Fruit fly (Drosophila melanogaster) whole organism, adult: ENCODE measurements around the gene CG17855.

ENCODE experiments used
- CG11617 ChIP-seq: fragments of 200-800 bp; sonication (Bioruptor generic); optimal IDR thresholded peaks from 2 replicates; lab custom pipeline; 2017; ENCODE audit warnings: mild to moderate bottlenecking, missing biosample characterization, missing genetic modification reagents, missing genetic modification characterization
- CG12768 ChIP-seq: fragments of 200-800 bp; sonication (Bioruptor generic); optimal IDR thresholded peaks from 2 replicates; lab custom pipeline; 2017; ENCODE audit warnings: missing biosample characterization, missing genetic modification characterization, mild to moderate bottlenecking, moderate library complexity, missing genetic modification reagents
- CG14711 ChIP-seq: fragments of 200-800 bp; sonication (Bioruptor generic); optimal IDR thresholded peaks from 2 replicates; lab custom pipeline; 2018; ENCODE audit warnings: missing biosample characterization, mild to moderate bottlenecking, missing genetic modification characterization, moderate library complexity
- CG1620 ChIP-seq: fragments of 200-800 bp; sonication (Bioruptor generic); optimal IDR thresholded peaks from 2 replicates; lab custom pipeline; 2016; ENCODE audit warnings: missing biosample characterization, missing genetic modification characterization
- CG33017 ChIP-seq: fragments of 200-800 bp; sonication (Bioruptor generic); optimal IDR thresholded peaks from 2 replicates; lab custom pipeline; 2018; ENCODE audit warnings: missing biosample characterization, mild to moderate bottlenecking, missing genetic modification characterization, moderate library complexity
- CG5204 ChIP-seq: fragments of 200-800 bp; sonication (Bioruptor generic); optimal IDR thresholded peaks from 2 replicates; lab custom pipeline; 2016; ENCODE audit warnings: missing biosample characterization, missing genetic modification characterization
- CG7045 ChIP-seq: fragments of 200-800 bp; sonication (Bioruptor generic); optimal IDR thresholded peaks from 2 replicates; lab custom pipeline; 2017; ENCODE audit warnings: missing biosample characterization, mild to moderate bottlenecking, missing genetic modification characterization
- CG7101 ChIP-seq: fragments of 200-800 bp; sonication (Bioruptor generic); optimal IDR thresholded peaks from 2 replicates; lab custom pipeline; 2018; ENCODE audit warnings: missing biosample characterization, mild to moderate bottlenecking, missing genetic modification characterization, moderate library complexity
- Clk ChIP-seq: fragments of 200-800 bp; sonication (Bioruptor generic); optimal IDR thresholded peaks from 2 replicates; lab custom pipeline; 2017; ENCODE audit warnings: missing biosample characterization, missing genetic modification characterization
- Crg-1 ChIP-seq: fragments of 200-800 bp; sonication (Bioruptor generic); optimal IDR thresholded peaks from 2 replicates; lab custom pipeline; 2016; ENCODE audit warnings: missing biosample characterization, missing genetic modification characterization
- Hr96 ChIP-seq: fragments of 200-800 bp; sonication (Bioruptor generic); optimal IDR thresholded peaks from 2 replicates; lab custom pipeline; 2016; ENCODE audit warnings: missing biosample characterization, missing genetic modification characterization
- Mnt ChIP-seq: fragments of 200-800 bp; sonication (Bioruptor generic); optimal IDR thresholded peaks from 2 replicates; lab custom pipeline; 2016; ENCODE audit warnings: missing biosample characterization, mild to moderate bottlenecking, missing genetic modification characterization
- bab1 ChIP-seq: fragments of 200-800 bp; sonication (Bioruptor generic); optimal IDR thresholded peaks from 3 replicates; lab custom pipeline; 2019; ENCODE audit warnings: missing biosample characterization, mild to moderate bottlenecking, missing genetic modification characterization, moderate library complexity
- cic ChIP-seq: fragments of 200-800 bp; sonication (Bioruptor generic); optimal IDR thresholded peaks from 2 replicates; lab custom pipeline; 2017; ENCODE audit warnings: missing biosample characterization, mild to moderate bottlenecking, missing genetic modification characterization, moderate library complexity
- cnc ChIP-seq, 2 experiments: fragments of >200 bp; optimal IDR thresholded peaks; 2 replicates each; lab custom pipeline; 2017
- kay ChIP-seq: fragments of 200-800 bp; sonication (Bioruptor generic); peaks from one replicate; lab custom pipeline; 2016; ENCODE audit warnings: missing biosample characterization, missing genetic modification characterization, borderline replicate concordance
- ovo ChIP-seq: fragments of 200-800 bp; sonication (Bioruptor generic); optimal IDR thresholded peaks from 2 replicates; lab custom pipeline; 2016; ENCODE audit warnings: missing biosample characterization, missing genetic modification characterization
- pad ChIP-seq: fragments of 200-800 bp; sonication (Bioruptor generic); optimal IDR thresholded peaks from 3 replicates; lab custom pipeline; 2017; ENCODE audit warnings: missing biosample characterization, missing genetic modification characterization, mild to moderate bottlenecking, moderate library complexity, missing genetic modification reagents
- tj ChIP-seq: fragments of 200-800 bp; sonication (Bioruptor generic); optimal IDR thresholded peaks from 3 replicates; lab custom pipeline; 2017; ENCODE audit warnings: missing biosample characterization, mild to moderate bottlenecking, missing genetic modification characterization, moderate library complexity
- toe ChIP-seq: fragments of 200-800 bp; sonication (Bioruptor generic); optimal IDR thresholded peaks from 2 replicates; lab custom pipeline; 2016; ENCODE audit warnings: missing biosample characterization, missing genetic modification characterization

The CG17855 gene

DNA sequence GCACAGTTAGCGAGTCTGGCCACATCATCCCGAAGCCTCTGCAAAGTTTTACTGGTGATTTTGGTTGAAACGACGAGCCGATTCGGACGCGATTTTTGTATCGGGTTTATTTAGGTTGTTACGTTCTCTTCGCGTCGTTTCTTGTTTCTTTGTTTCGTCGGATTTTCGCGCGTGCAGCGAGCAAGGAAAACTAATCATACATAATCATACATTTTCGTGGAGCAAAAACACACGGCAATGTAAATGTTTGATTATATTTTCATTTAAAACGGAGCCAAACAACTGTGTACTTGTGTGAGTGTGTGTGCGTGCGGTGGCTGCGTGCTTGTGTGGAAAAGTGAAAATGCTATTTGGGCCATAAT lies 44.9 kb upstream of the CG17855 start, which contains the start of gene CG33298:
Gene CG33298, plus strand, starts transcription at position 57 of the 362 bp plus-strand sequence.
- no peak for TF ChIP-seq CG1620 (GFP tag; lab: Kevin White, UChicago)
- no peak for TF ChIP-seq kay (GFP tag; lab: Kevin White, UChicago)
- TF ChIP-seq CG7045 (GFP tag; lab: Kevin White, UChicago): no peak
- peak; percentile 9 for TF ChIP-seq CG7101 (tag; lab: Kevin White, UChicago)
- TF ChIP-seq tj (GFP tag; lab: Kevin White, UChicago): peak; percentile 14
- no peak for TF ChIP-seq CG11617 (GFP tag; lab: Kevin White, UChicago)
- peak; percentile 72 for TF ChIP-seq bab1 (GFP tag; lab: Kevin White, UChicago)
- TF ChIP-seq Mnt (GFP tag; lab: Kevin White, UChicago): peak; percentile 41
- no peak for TF ChIP-seq CG5204
- TF ChIP-seq pad: no peak
- no peak for TF ChIP-seq CG33017
- TF ChIP-seq CG12768: no peak
- TF ChIP-seq cnc (optimal IDR thresholded peaks at IDR 0.05; lab: Kevin White, UChicago): no peak
- TF ChIP-seq Clk (GFP tag; lab: Kevin White, UChicago): no peak

DNA sequence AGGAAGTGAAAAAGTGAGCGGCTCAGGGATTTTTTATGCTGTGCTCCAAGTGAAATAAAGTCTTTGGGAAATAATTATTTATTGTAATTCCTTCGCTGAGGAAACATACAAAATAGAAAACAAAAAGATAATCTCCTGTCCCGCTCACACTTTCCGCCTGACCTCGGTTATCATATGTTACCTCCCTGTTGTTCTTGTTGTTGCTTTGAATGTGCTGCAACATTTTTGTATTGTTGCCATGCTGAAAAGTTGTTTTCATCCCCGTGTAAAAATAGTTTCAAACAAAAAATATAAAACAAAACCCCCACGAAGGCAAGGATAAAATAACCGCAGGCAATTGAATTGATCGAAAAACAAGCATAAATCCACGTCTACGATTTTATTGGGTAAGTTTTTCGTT lies 44.5 kb upstream of the CG17855 start:
- TF ChIP-seq Crg-1 (GFP tag; lab: Kevin White, UChicago) (no peak), Mnt (GFP tag; lab: Kevin White, UChicago) (no peak), Clk (GFP tag; lab: Kevin White, UChicago) (no peak), tj (GFP tag; lab: Kevin White, UChicago) (no peak), kay (GFP tag; lab: Kevin White, UChicago) (no peak), CG5204 (no peak)

DNA sequence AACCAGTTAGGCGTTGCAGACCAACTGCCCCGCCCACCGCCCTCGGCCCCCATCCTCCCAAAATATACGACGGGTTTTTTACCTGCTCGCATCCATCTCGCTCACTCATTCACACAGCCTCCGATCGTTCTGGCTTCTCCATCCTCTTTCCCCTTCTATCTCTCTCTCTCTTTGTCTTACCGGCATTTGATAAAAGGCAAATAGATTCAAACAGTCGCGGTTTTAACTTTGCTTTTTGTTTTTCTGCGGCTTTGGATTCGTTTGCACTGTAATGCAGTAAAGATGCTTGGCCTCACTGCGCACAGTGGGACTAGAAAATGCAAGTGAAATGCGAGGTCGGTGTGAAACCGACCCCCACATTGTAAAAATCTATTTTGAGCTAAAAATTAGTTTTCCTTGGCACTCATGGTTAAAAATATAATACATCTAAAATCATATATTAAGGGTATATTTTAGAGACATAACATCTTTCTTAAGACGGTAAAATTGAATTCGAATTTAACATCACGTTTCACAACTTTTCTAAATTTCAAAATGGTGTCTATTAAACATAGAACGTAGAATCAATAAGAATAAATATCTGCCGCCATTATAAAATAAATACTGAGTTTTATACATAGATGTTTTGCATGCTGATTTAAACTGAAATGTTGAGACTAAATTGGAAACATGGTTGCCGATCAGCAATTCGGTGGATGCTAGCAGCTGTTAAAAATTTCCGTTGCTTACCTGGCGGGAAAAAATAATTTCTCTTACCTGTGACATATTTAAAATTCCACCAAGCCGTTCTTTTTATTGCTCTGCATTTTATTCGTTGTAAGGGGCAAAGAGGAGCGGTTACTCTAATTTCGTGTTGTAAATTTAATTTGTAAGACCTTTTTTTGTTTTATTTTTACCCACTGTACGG lies 43.7 kb upstream of the CG17855 start:
- TF ChIP-seq bab1 (GFP tag; lab: Kevin White, UChicago) (peak; percentile 33), CG14711 (tag; lab: Kevin White, UChicago) (no peak), Crg-1 (GFP tag; lab: Kevin White, UChicago) (no peak), ovo (GFP tag; lab: Kevin White, UChicago) (peak; percentile 19), CG1620 (GFP tag; lab: Kevin White, UChicago) (no peak), Clk (GFP tag; lab: Kevin White, UChicago) (no peak), CG5204 (peak; percentile 9), CG12768 (no peak), cnc (optimal IDR thresholded peaks at IDR 0.05; lab: Kevin White, UChicago) (no peak), kay (GFP tag; lab: Kevin White, UChicago) (peak; percentile 71), pad (peak; percentile 53), toe (GFP tag; lab: Kevin White, UChicago) (peak; percentile 38), CG33017 (no peak)

DNA sequence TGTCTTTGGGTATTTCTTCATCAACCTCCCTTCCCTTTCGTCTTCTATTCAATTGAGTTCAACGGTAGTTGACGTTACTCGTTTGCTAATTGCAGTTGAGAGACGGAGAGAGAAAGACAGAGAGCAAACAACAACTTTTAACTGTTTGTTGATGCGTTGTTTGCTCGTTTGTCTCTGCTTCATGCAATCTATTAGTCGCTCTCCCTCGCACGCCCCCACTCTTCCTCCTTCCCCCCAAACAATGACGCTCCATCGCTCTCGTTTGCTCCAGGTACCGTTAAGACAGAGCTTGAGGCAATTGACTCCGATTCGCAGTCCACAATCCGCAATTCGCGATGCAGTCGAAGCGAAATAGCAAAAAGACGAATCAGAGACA lies 43.0 kb upstream of the CG17855 start:
- TF ChIP-seq kay (GFP tag; lab: Kevin White, UChicago): no peak
- TF ChIP-seq cic (GFP tag; lab: Kevin White, UChicago): peak; percentile 64
- TF ChIP-seq tj (GFP tag; lab: Kevin White, UChicago): no peak
- TF ChIP-seq CG7045 (GFP tag; lab: Kevin White, UChicago): no peak
- no peak for TF ChIP-seq Crg-1 (GFP tag; lab: Kevin White, UChicago)
- TF ChIP-seq Mnt (GFP tag; lab: Kevin White, UChicago): no peak
- no peak for TF ChIP-seq CG14711 (tag; lab: Kevin White, UChicago)
- no peak for TF ChIP-seq CG5204
- no peak for TF ChIP-seq CG11617 (GFP tag; lab: Kevin White, UChicago)
- TF ChIP-seq Hr96 (GFP tag; lab: Kevin White, UChicago): no peak
- TF ChIP-seq toe (GFP tag; lab: Kevin White, UChicago): no peak
- peak; percentile 98 for TF ChIP-seq pad
- TF ChIP-seq CG12768: peak; percentile 52
- no peak for TF ChIP-seq cnc (optimal IDR thresholded peaks at IDR 0.05; lab: Kevin White, UChicago)
- TF ChIP-seq CG7101 (tag; lab: Kevin White, UChicago): peak; percentile 0
- TF ChIP-seq CG33017: no peak
- TF ChIP-seq ovo (GFP tag; lab: Kevin White, UChicago): peak; percentile 94
- TF ChIP-seq CG1620 (GFP tag; lab: Kevin White, UChicago): peak; percentile 13
- TF ChIP-seq bab1 (GFP tag; lab: Kevin White, UChicago): no peak
- TF ChIP-seq Clk (GFP tag; lab: Kevin White, UChicago): no peak

DNA sequence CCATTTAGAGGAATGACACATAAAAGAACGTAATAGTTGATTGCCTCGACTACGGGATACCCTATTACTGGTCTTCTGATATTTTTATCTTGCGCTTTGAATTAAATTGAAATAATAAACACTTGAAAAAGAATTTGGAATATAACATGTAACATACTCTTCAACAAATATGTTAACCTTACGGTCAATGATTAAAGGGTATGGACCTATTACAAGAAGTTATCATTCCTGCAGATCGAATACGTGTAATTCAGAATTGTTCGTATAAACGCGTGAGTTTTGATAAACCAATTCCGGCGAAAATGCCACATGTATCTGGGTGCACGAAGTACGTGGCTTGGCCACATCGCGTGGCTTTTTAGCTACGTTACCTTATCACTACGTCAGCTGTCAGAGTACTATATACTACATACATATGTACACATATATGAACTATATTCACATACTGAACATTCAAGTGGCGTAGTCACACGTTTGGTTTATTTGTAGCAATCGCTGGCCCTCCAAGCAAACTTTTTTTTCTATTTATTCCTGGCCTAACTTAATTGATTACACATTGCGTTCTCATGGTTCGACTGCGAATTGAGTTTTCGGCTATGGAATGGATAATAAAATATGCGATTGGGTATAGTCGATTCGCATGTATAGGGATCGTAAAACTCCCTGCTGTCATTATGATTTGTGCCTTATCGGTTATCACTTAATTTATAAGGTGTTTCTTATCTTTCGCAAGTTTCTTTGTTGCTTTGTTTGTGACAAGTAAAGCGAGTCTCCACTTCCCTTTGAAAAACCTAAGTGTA lies 41.9 kb upstream of the CG17855 start:
- no peak for TF ChIP-seq CG7045 (GFP tag; lab: Kevin White, UChicago)
- no peak for TF ChIP-seq Hr96 (GFP tag; lab: Kevin White, UChicago)
- TF ChIP-seq pad: no peak
- no peak for TF ChIP-seq CG12768
- TF ChIP-seq CG33017: no peak
- TF ChIP-seq CG5204: no peak
- TF ChIP-seq Clk (GFP tag; lab: Kevin White, UChicago): no peak
- TF ChIP-seq Mnt (GFP tag; lab: Kevin White, UChicago): peak; percentile 42
- TF ChIP-seq Crg-1 (GFP tag; lab: Kevin White, UChicago): no peak
- peak; percentile 60 for TF ChIP-seq CG14711 (tag; lab: Kevin White, UChicago)
- peak; percentile 85 for TF ChIP-seq cic (GFP tag; lab: Kevin White, UChicago)
- TF ChIP-seq tj (GFP tag; lab: Kevin White, UChicago): no peak
- no peak for TF ChIP-seq cnc (optimal IDR thresholded peaks at IDR 0.05; lab: Kevin White, UChicago)
- no peak for TF ChIP-seq ovo (GFP tag; lab: Kevin White, UChicago)
- TF ChIP-seq CG1620 (GFP tag; lab: Kevin White, UChicago): no peak
- TF ChIP-seq kay (GFP tag; lab: Kevin White, UChicago): peak; percentile 91
- peak; percentile 55 for TF ChIP-seq CG7101 (tag; lab: Kevin White, UChicago)
- TF ChIP-seq bab1 (GFP tag; lab: Kevin White, UChicago): peak; percentile 90
- TF ChIP-seq CG11617 (GFP tag; lab: Kevin White, UChicago): peak; percentile 17
- TF ChIP-seq toe (GFP tag; lab: Kevin White, UChicago): no peak
